Fruit fly (Drosophila melanogaster) whole organism: ENCODE data around the gene CG15169.

Experiments
- CG8478 ChIP-seq: fragments of >200 bp; optimal IDR thresholded peaks from 2 replicates; lab custom pipeline; 2018; ENCODE audit warnings: inconsistent platforms
- Dll ChIP-seq: fragments of >200 bp; optimal IDR thresholded peaks from 2 replicates; lab custom pipeline; 2017
- EcR ChIP-seq, 2 experiments: fragments of >200 bp; optimal IDR thresholded peaks; 2 replicates each; lab custom pipeline; 2017; ENCODE audit warnings: missing biosample characterization in 2 of 2, missing genetic modification characterization in 2 of 2, missing genetic modification reagents in 2 of 2
- pan ChIP-seq: fragments of >200 bp; optimal IDR thresholded peaks from 2 replicates; lab custom pipeline; 2017
- psq ChIP-seq: fragments of >200 bp; optimal IDR thresholded peaks from 2 replicates; lab custom pipeline; 2017
- usp ChIP-seq: fragments of >200 bp; optimal IDR thresholded peaks from 2 replicates; lab custom pipeline; 2017; ENCODE audit warnings: missing biosample characterization, missing genetic modification characterization, mixed read lengths

CG15169 gene

DNA sequence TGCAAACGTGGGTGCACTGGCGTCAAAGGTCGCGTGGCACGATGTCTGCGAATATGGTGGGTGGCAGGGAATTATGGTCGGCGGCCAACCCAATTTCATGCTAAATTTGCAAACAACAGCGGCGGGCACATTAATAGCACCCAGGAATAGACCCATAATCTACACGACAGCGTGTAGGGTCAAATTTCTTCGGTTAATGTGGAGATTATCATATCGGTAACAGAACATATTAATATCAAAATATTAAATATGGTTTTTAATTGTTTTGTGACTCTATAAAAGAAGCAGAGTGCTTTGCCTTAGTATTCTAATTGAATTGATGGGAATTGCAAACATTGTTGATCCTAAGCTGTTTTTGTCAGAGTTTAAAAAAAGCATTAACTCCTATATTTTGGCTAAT, 11.9 kb upstream of the CG15169 start:
- TF ChIP-seq CG8478 (no peak), psq (no peak), usp (GFP tag; lab: Kevin White, UChicago) (no peak), pan (lab: Kevin White, UChicago) (no peak), Dll (lab: Kevin White, UChicago) (no peak)

- TF ChIP-seq Dll (lab: Kevin White, UChicago): no peak
- TF ChIP-seq EcR (GFP tag; optimal IDR thresholded peaks at IDR 0.05; lab: Kevin White, UChicago): no peak
- no peak for TF ChIP-seq CG8478
- TF ChIP-seq psq: no peak
- TF ChIP-seq usp (GFP tag; lab: Kevin White, UChicago): no peak
- TF ChIP-seq pan (lab: Kevin White, UChicago): no peak
These were observed 11.4 kb upstream of the CG15169 start for dm6 chr2L:18979407-18979806.

DNA sequence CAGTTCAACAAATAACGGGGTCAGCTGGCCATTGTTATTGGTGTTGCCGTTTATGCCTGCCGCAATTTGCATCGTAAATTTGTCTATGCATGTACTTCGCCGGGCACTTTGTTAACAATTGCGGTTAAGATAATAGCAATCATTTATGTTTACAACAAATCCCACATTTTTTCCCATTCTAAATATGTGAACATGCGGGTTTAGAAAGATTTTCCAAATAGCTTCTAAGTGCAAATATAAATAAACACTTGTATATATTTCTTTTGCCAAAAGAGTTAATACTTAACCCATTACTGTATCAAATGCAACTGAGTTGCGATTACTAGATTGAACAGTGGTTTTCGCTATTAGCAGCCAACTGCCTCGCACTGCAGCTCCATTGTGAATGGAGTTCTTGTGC, 9.8 kb upstream of the CG15169 start:
- TF ChIP-seq EcR (GFP tag; optimal IDR thresholded peaks at IDR 0.05; lab: Kevin White, UChicago) (no peak), psq (no peak), pan (lab: Kevin White, UChicago) (no peak), usp (GFP tag; lab: Kevin White, UChicago) (no peak), CG8478 (no peak), Dll (lab: Kevin White, UChicago) (no peak)

- TF ChIP-seq EcR (GFP tag; optimal IDR thresholded peaks at IDR 0.05; lab: Kevin White, UChicago): no peak
- TF ChIP-seq pan (lab: Kevin White, UChicago): no peak
- no peak for TF ChIP-seq Dll (lab: Kevin White, UChicago)
- no peak for TF ChIP-seq CG8478
- TF ChIP-seq usp (GFP tag; lab: Kevin White, UChicago): no peak
These were observed 9.3 kb upstream of the CG15169 start for dm6 chr2L:18981484-18981883.

DNA sequence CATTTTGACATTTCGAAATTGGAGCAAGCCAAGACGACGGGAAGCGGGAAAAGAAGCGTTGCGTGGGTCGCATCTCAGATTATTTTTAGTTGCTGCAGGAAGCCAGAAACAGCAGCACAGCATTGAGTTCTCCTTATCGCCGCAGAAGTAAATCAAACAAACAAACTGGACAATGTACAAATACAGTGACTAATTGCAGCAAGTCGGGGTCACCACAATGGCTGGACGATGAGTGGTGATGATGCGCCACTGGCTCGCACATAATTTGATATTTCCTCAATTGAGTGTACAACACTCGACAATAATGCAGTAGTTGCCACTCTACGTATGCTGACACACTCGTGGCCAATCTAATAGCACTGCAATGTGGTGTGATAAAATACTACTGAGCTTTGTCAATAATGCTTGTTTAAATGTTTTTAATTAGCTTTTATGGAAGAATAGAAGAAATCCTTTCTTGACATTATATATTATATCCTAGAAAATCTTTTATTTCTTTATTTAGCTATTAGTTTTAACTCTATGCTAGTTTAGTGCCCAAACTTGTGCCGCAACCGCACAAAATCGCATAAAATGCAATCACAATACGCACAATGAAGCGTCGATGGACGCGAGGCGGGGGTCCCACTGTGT, 8.8 kb upstream of the CG15169 start:
- TF ChIP-seq usp (GFP tag; lab: Kevin White, UChicago): no peak
- TF ChIP-seq pan (lab: Kevin White, UChicago): no peak
- no peak for TF ChIP-seq CG8478
- TF ChIP-seq Dll (lab: Kevin White, UChicago): no peak
- no peak for TF ChIP-seq EcR (GFP tag; optimal IDR thresholded peaks at IDR 0.05; lab: Kevin White, UChicago)
- TF ChIP-seq psq: no peak

DNA sequence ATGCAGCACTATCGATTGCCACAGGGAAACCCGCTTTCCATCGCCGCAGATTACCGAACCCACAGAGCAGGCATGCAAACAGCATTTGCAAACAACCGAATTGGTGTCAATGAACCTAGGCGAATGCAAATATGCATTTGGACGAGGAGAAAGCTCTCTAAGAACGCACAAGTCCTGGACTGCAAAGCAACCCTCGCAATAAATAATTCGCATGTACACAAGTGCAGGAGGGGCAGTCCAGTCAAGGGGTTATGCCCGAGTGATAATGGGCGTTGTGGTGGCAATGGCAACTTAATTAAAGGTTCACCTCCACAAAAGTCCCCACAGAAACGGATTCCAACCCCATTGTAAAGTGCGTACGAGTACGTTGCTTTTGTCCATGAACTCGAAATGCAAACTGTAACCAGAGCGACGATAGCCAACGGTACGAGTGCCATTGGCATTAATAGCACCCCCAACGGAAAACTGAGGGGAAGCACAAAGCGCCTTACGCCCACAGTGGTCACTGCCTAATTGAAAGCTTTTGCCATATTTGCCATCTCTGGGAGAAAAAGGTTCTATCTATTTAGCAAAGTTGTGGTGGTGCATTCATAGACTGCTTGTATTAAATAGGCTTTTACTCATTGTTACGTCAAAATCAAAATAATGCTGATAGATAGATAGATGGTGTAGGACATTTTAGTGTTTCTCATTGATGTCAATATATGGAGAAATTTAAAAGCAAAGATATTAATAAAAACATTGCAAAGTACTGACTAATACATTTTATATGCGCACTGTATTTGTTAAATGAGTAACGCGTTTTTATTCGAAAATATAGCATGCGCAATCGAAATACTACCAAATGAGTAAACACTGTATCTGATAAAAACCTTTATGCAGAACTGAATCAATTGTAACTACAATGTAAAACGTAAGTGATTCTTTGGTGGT, 7.7 kb upstream of the CG15169 start:
- no peak for TF ChIP-seq EcR (GFP tag; optimal IDR thresholded peaks at IDR 0.05; lab: Kevin White, UChicago)
- TF ChIP-seq CG8478: no peak
- no peak for TF ChIP-seq usp (GFP tag; lab: Kevin White, UChicago)
- TF ChIP-seq Dll (lab: Kevin White, UChicago): no peak
- TF ChIP-seq pan (lab: Kevin White, UChicago): no peak
- no peak for TF ChIP-seq psq

DNA sequence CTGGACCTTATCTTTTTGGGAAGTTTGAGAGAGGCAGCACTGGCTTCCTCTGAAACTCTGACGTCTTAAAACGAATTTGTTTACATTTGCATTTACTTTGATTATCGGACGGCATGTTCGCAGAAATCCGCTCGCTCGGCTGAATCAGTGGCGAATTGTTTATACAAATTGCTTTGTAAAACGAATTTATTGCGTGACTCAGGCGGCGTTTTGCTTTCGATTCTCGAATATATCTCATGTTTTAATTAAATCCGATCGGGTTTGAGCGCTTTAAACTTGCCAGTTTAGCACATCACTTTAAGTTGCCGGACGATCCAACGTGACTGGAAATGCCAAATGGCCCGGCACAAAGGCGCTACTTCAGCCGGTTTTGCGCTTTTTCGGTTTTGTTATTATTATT, 6.7 kb upstream of the CG15169 start:
- TF ChIP-seq Dll (lab: Kevin White, UChicago) (no peak), psq (no peak), pan (lab: Kevin White, UChicago) (no peak), EcR (GFP tag; optimal IDR thresholded peaks at IDR 0.05; lab: Kevin White, UChicago) (no peak), usp (GFP tag; lab: Kevin White, UChicago) (no peak), CG8478 (no peak)

DNA sequence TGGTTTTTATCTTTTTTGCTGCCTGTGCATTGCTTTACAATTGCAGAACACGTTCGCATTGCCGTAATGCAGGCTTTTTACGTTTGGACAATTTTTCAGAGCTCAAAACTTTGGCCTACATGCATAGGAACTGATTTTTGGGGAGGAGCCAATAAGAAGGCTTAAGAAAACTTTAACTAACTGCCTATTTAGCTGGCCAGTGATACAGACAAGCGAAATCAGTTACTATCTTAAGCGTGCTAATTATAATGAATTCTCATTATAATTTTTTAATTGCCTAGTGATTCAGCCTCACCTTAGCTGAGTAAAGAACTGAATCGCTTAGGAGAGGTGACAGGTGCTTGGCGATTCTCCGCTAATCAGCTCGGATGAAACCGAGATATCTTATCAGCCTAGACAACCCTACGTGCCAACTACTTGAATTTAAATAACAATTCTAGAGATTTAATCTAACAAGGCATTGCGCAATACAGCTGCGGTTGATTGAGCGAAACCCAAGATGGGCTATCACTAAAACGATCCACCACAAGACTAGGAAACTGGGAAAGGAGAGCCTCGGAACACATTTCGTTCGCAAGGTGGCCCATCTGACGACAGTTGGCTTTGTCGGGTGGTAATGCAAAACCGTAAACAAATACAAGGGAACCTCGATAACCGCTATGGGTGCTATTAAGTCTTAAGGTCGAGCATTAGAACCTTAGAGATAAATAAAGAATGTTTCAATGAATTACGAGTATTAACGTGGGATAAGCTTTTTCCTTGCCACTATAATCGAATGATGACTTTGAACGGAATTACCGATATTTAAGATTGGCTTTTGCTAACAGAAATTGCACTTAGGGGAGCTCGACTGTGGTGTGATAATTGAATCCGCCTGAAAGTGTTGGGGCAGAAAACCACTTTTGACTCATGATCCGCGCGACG, 5.4 kb upstream of the CG15169 start:
- no peak for TF ChIP-seq CG8478
- no peak for TF ChIP-seq pan (lab: Kevin White, UChicago)
- TF ChIP-seq EcR (GFP tag; optimal IDR thresholded peaks at IDR 0.05; lab: Kevin White, UChicago): no peak

DNA sequence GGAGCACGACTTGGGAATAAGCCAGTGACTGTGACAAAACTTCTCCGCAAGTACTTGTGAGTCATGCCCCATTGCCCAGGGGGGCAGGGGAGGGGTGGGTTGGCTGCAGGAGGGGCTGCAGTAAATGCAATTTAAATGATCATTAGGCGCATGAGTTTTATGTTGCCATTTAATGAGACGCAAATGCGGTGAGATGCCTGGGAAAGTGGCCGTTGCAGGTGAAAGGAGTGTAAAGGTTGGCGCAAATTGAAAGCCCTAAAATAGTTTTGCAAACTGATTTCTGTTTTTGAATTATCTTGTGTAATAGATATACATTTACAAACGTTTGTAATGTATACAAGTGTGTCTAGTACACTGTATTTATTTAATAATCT, 4.7 kb upstream of the CG15169 start:
- no peak for TF ChIP-seq usp (GFP tag; lab: Kevin White, UChicago)
- TF ChIP-seq EcR (GFP tag; optimal IDR thresholded peaks at IDR 0.05; lab: Kevin White, UChicago): no peak
- TF ChIP-seq psq: no peak

- TF ChIP-seq psq: no peak
- TF ChIP-seq pan (lab: Kevin White, UChicago): no peak
- no peak for TF ChIP-seq EcR (GFP tag; optimal IDR thresholded peaks at IDR 0.05; lab: Kevin White, UChicago)
- TF ChIP-seq usp (GFP tag; lab: Kevin White, UChicago): no peak
- no peak for TF ChIP-seq Dll (lab: Kevin White, UChicago)
- TF ChIP-seq CG8478: no peak
These were observed 3.5 kb upstream of the CG15169 start, which contains the start of the genes Swip-1 and EMC5 for dm6 chr2L:18987078-18987895. Gene Swip-1 (minus strand): TSS chr2L:18987280. Gene EMC5 (plus strand): TSS chr2L:18987707.

DNA sequence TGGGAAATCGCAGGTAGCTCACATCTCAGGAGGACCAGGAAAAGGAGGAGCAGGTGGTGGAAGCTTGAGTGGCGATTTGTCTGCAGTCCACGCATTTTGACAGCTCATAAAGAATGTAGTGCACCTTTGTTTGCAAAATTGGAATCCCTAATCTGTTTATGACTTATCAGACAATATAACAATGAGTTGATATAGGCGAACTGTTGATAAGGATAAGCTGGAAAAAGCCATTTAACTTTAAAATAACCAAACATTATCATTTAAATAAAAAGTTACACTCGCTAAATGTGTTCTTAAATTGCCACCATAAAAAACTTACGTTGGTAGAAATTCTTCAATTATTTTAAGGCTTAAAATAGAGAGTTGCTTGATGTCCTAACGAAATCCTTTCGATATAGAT, 687 bp upstream of the CG15169 start, which contains the start of gene CG15170:
Gene CG15170, minus strand, starts transcription at position 101 of the 400 bp plus-strand sequence.
- TF ChIP-seq psq (no peak), CG8478 (no peak), pan (lab: Kevin White, UChicago) (no peak), usp (GFP tag; lab: Kevin White, UChicago) (no peak), EcR (GFP tag; optimal IDR thresholded peaks at IDR 0.05; lab: Kevin White, UChicago) (no peak), Dll (lab: Kevin White, UChicago) (no peak)
